Fruit fly (Drosophila melanogaster) whole organism, embryonic: ENCODE data around the gene CG7914.

Experiments used
- Hand ChIP-seq: fragments of 200-800 bp; sonication (Bioruptor generic); optimal IDR thresholded peaks from 2 replicates; lab custom pipeline; 2017; ENCODE audit warnings: mild to moderate bottlenecking, missing biosample characterization, missing genetic modification reagents, missing genetic modification characterization
- MBD-R2 ChIP-seq: fragments of 200-800 bp; sonication (Bioruptor generic); IDR thresholded peaks from 2 replicates; pipeline ENCODE4 v1.3.6; 2022; ENCODE audit warnings: missing biosample characterization, missing genetic modification characterization
- chinmo ChIP-seq: fragments of 200-800 bp; sonication (Bioruptor generic); IDR thresholded peaks from 4 replicates; pipeline ENCODE4 v1.3.6; 2022; ENCODE audit warnings: missing biosample characterization, missing genetic modification characterization; ENCODE audit not compliant: partially characterized antibody
- dmrt99B ChIP-seq: fragments of 200-800 bp; sonication (Bioruptor generic); optimal IDR thresholded peaks from 2 replicates; lab custom pipeline; 2018; ENCODE audit warnings: missing biosample characterization, mild to moderate bottlenecking, missing genetic modification characterization, moderate library complexity

- TF ChIP-seq dmrt99B (tag; lab: Kevin White, UChicago): no peak
- TF ChIP-seq Hand (GFP tag; lab: Kevin White, UChicago): no peak
- no peak for TF ChIP-seq chinmo
- TF ChIP-seq MBD-R2 (GFP tag; lab: Robert Waterston, UW): no peak
Observed at dm6 chrX:19174092-19174491, 19.2 kb downstream of the CG7914 start.
